Fruit fly (Drosophila melanogaster): Measurements from ENCODE around the gene CG17104.

The CG17104 gene

dm6 chr2L:10676933-10677714 is at the start of gene CG17104 (continued):
- no peak for TF ChIP-seq CG32767 (GFP tag; IDR thresholded peaks at IDR 0.05)
- TF ChIP-seq CG34224 (GFP tag; IDR thresholded peaks at IDR 0.05; ENCODE audit: partially characterized antibody): no peak
- no peak for TF ChIP-seq CG14441 (GFP tag; IDR thresholded peaks at IDR 0.05)
- TF ChIP-seq luna (GFP tag; optimal IDR thresholded peaks at IDR 0.05): no peak
- TF ChIP-seq pros (GFP tag; optimal IDR thresholded peaks at IDR 0.05): no peak
- no peak for TF ChIP-seq CG10321 (GFP tag; IDR thresholded peaks at IDR 0.05)
- TF ChIP-seq CG14860 (GFP tag; IDR thresholded peaks at IDR 0.05; ENCODE audit: partially characterized antibody): no peak
- no peak for TF ChIP-seq maf-S (GFP tag; optimal IDR thresholded peaks at IDR 0.05)
- TF ChIP-seq Sin3A (optimal IDR thresholded peaks at IDR 0.05): no peak
- TF ChIP-seq CG15479 (GFP tag; optimal IDR thresholded peaks at IDR 0.05): no peak
- no peak for TF ChIP-seq CG16813 (GFP tag; IDR thresholded peaks at IDR 0.05; ENCODE audit: partially characterized antibody)
- TF ChIP-seq pum (GFP tag; optimal IDR thresholded peaks at IDR 0.05): no peak
- peak; percentile 49 for TF ChIP-seq Oli (tag; optimal IDR thresholded peaks at IDR 0.05)
- TF ChIP-seq CG32532 (GFP tag; IDR thresholded peaks at IDR 0.05): no peak
- TF ChIP-seq Dad (GFP tag; optimal IDR thresholded peaks at IDR 0.05): no peak
- no peak for TF ChIP-seq HmgD (GFP tag; optimal IDR thresholded peaks at IDR 0.05)
- peak; percentile 33 for TF ChIP-seq CG12659 (GFP tag; optimal IDR thresholded peaks at IDR 0.05)
- TF ChIP-seq Hr78 (GFP tag; optimal IDR thresholded peaks at IDR 0.05): no peak
- no peak for TF ChIP-seq gsb-n (tag; optimal IDR thresholded peaks at IDR 0.05)
- TF ChIP-seq CG12942 (GFP tag; optimal IDR thresholded peaks at IDR 0.05): no peak
- no peak for TF ChIP-seq inv (GFP tag; IDR thresholded peaks at IDR 0.05; ENCODE audit: partially characterized antibody)
- TF ChIP-seq PHDP (tag; optimal IDR thresholded peaks at IDR 0.05): peak; percentile 53
- no peak for TF ChIP-seq bsh (GFP tag; optimal IDR thresholded peaks at IDR 0.05)
- TF ChIP-seq slp2 (GFP tag; optimal IDR thresholded peaks at IDR 0.05): no peak
- peak; percentile 33; the same call in 1 of the 2 replicates for TF ChIP-seq Taf1 (GFP tag; IDR thresholded peaks at IDR 0.05)
- peak; percentile 32 for TF ChIP-seq CG7556 (GFP tag; optimal IDR thresholded peaks at IDR 0.05)
- no peak for TF ChIP-seq lbe (GFP tag; optimal IDR thresholded peaks at IDR 0.05)
- no peak for TF ChIP-seq CG1602 (GFP tag; optimal IDR thresholded peaks at IDR 0.05)
- TF ChIP-seq Ssrp (tag; optimal IDR thresholded peaks at IDR 0.05): no peak
- TF ChIP-seq schlank (tag; optimal IDR thresholded peaks at IDR 0.05): no peak
- no peak for TF ChIP-seq wor (GFP tag; IDR thresholded peaks at IDR 0.05)
- TF ChIP-seq CG1529 (GFP tag; optimal IDR thresholded peaks at IDR 0.05): no peak
- no peak for TF ChIP-seq az2 (GFP tag; optimal IDR thresholded peaks at IDR 0.05)
- TF ChIP-seq CG3838 (GFP tag; optimal IDR thresholded peaks at IDR 0.05): no peak
- TF ChIP-seq Blimp-1 (GFP tag; optimal IDR thresholded peaks at IDR 0.05): peak; percentile 64
- peak; percentile 24 for TF ChIP-seq nom (GFP tag; optimal IDR thresholded peaks at IDR 0.05)
- TF ChIP-seq Myb (GFP tag; optimal IDR thresholded peaks at IDR 0.05): no peak
- TF ChIP-seq pan (optimal IDR thresholded peaks at IDR 0.05): no peak
- TF ChIP-seq pan (GFP tag; optimal IDR thresholded peaks at IDR 0.05 in 1 of 2, IDR thresholded peaks at IDR 0.05 in 1 of 2): peak in 1 of 2 experiments; percentile 32
- 0 out of 2 replicates have a peak, but pooled peaks have one; percentile 14 for TF ChIP-seq H2.0 (GFP tag; IDR thresholded peaks at IDR 0.05)
- no peak for TF ChIP-seq cad (GFP tag; optimal IDR thresholded peaks at IDR 0.05)
- no peak for TF ChIP-seq Nf-YC (tag; optimal IDR thresholded peaks at IDR 0.05)
- TF ChIP-seq trh (GFP tag; optimal IDR thresholded peaks at IDR 0.05): no peak
- no peak for TF ChIP-seq CG18262 (tag; optimal IDR thresholded peaks at IDR 0.05)
- no peak for TF ChIP-seq scrt (GFP tag; optimal IDR thresholded peaks at IDR 0.05)
- no peak for TF ChIP-seq CG14710 (tag; optimal IDR thresholded peaks at IDR 0.05)
- TF ChIP-seq MTF-1 (GFP tag; optimal IDR thresholded peaks at IDR 0.05; ENCODE audit: borderline replicate concordance): no peak
- no peak for TF ChIP-seq CG7271 (tag; optimal IDR thresholded peaks at IDR 0.05)
- no peak for TF ChIP-seq cato (GFP tag; optimal IDR thresholded peaks at IDR 0.05; ENCODE audit: borderline replicate concordance)
